Worm (Caenorhabditis elegans) whole organism, L2 larva: ENCODE data around the gene C24B5.4.

Experiments
- R02D3.7 ChIP-seq: fragments of 150-350 bp; optimal IDR thresholded peaks from 2 replicates; lab custom pipeline; 2014; ENCODE audit warnings: missing biosample characterization, missing genetic modification characterization
- ama-1 ChIP-seq: fragments of 150-350 bp; optimal IDR thresholded peaks from 2 replicates; lab custom pipeline; 2018; ENCODE audit warnings: inconsistent platforms
- lsy-2 ChIP-seq, 2 experiments: fragments of 150-350 bp in 1 of 2; sonication (generic microtip) in 1 of 2; optimal IDR thresholded peaks; 2 replicates each; lab custom pipeline; 2014 to 2017; ENCODE audit warnings: missing biosample characterization in 2 of 2, missing genetic modification characterization in 2 of 2
- mab-5 ChIP-seq: fragments of 150-350 bp; optimal IDR thresholded peaks from 2 replicates; lab custom pipeline; 2014; ENCODE audit warnings: missing biosample characterization, missing genetic modification characterization
- nhr-11 ChIP-seq: fragments of 150-350 bp; optimal IDR thresholded peaks from 2 replicates; lab custom pipeline; 2014; ENCODE audit warnings: missing biosample characterization, missing genetic modification characterization
- nhr-21 ChIP-seq: fragments of 150-350 bp; optimal IDR thresholded peaks from 2 replicates; lab custom pipeline; 2014; ENCODE audit warnings: missing biosample characterization, missing genetic modification characterization
- unc-55 ChIP-seq: fragments of 150-350 bp; sonication (generic microtip); optimal IDR thresholded peaks from 3 replicates; lab custom pipeline; 2014; ENCODE audit warnings: missing biosample characterization, missing genetic modification reagents, missing genetic modification characterization

- TF ChIP-seq nhr-21: no peak
- TF ChIP-seq ama-1 (lab: Kevin White, UChicago): no peak
- peak; percentile 81 for TF ChIP-seq mab-5
- TF ChIP-seq unc-55 (GFP tag; lab: Kevin White, UChicago): peak; percentile 33
- peak in 1 of 2 experiments; percentile 53 for TF ChIP-seq lsy-2 (tag; optimal IDR thresholded peaks at IDR 0.05; lab: Kevin White, UChicago)
- no peak for TF ChIP-seq nhr-11
- no peak for TF ChIP-seq R02D3.7 (tag; lab: Kevin White, UChicago)
Measured at ce11 chrV:9218655-9219389, 21.7 kb upstream of the C24B5.4 start.
